Worm (Caenorhabditis elegans) whole organism, young adult: ENCODE results near the gene taf-11.1.

Experiments
- B0035.1 ChIP-seq: sonication (generic microtip); optimal IDR thresholded peaks from 2 replicates; lab custom pipeline; 2016; ENCODE audit warnings: missing genetic modification characterization, mild to moderate bottlenecking, missing compliant biosample characterization, missing genotype, missing genetic modification reagents
- F10E7.11 ChIP-seq: sonication (generic microtip); optimal IDR thresholded peaks from 2 replicates; lab custom pipeline; 2017; ENCODE audit warnings: mild to moderate bottlenecking, missing genetic modification characterization, moderate library complexity, missing compliant biosample characterization
- F22D6.2 ChIP-seq: sonication (generic microtip); optimal IDR thresholded peaks from 2 replicates; lab custom pipeline; 2016; ENCODE audit warnings: mild to moderate bottlenecking, missing genetic modification characterization, missing compliant biosample characterization
- F37B4.10 ChIP-seq: fragments of 200-800 bp; sonication (Bioruptor generic); IDR thresholded peaks from 2 replicates; pipeline ENCODE4 v1.3.6; 2022; ENCODE audit warnings: missing genetic modification characterization, missing compliant biosample characterization
- F57C9.4 ChIP-seq: sonication (generic microtip); optimal IDR thresholded peaks from 2 replicates; lab custom pipeline; 2017; ENCODE audit warnings: mild to moderate bottlenecking, missing genetic modification characterization, missing compliant biosample characterization
- K12H6.12 ChIP-seq: fragments of 200-800 bp; sonication (Bioruptor generic); optimal IDR thresholded peaks from 2 replicates; lab custom pipeline; 2018; ENCODE audit warnings: mild to moderate bottlenecking, missing genetic modification characterization, missing compliant biosample characterization
- Y53F4B.3 ChIP-seq: fragments of 200-800 bp; sonication (Bioruptor generic); IDR thresholded peaks from 2 replicates; pipeline ENCODE4 v1.3.6; 2022; ENCODE audit warnings: missing genetic modification reagents, missing genetic modification characterization, missing compliant biosample characterization
- Y53G8AR.9 ChIP-seq: fragments of 200-800 bp; sonication (Bioruptor generic); conservative IDR thresholded peaks from 2 replicates; pipeline ENCODE4 v1.3.6; 2022; ENCODE audit warnings: missing genetic modification reagents, missing genetic modification characterization, missing compliant biosample characterization
- Y67H2A.10 ChIP-seq: fragments of 200-800 bp; sonication (Bioruptor generic); conservative IDR thresholded peaks from 2 replicates; pipeline ENCODE4 v1.3.6; 2022; ENCODE audit warnings: missing genetic modification reagents, missing genetic modification characterization, missing compliant biosample characterization
- Y95B8A.8 ChIP-seq: fragments of 200-800 bp; sonication (Bioruptor generic); IDR thresholded peaks from 2 replicates; pipeline ENCODE4 v1.3.6; 2022; ENCODE audit warnings: missing genetic modification reagents, missing genetic modification characterization, missing compliant biosample characterization
- aptf-2 ChIP-seq: fragments of 200-800 bp; sonication (Bioruptor generic); conservative IDR thresholded peaks from 2 replicates; pipeline ENCODE4 v1.3.6; 2022; ENCODE audit warnings: missing genetic modification reagents, missing genetic modification characterization, missing compliant biosample characterization
- atf-7 ChIP-seq: sonication (generic microtip); optimal IDR thresholded peaks from 2 replicates; lab custom pipeline; 2017; ENCODE audit warnings: mild to moderate bottlenecking, missing genetic modification characterization, missing compliant biosample characterization
- attf-5 ChIP-seq: fragments of 200-800 bp; sonication (Bioruptor generic); optimal IDR thresholded peaks from 2 replicates; lab custom pipeline; 2018; ENCODE audit warnings: mild to moderate bottlenecking, missing genetic modification characterization, missing compliant biosample characterization
- attf-6 ChIP-seq: fragments of 200-800 bp; sonication (Bioruptor generic); IDR thresholded peaks from 2 replicates; pipeline ENCODE4 v1.3.6; 2022; ENCODE audit warnings: missing genetic modification reagents, missing genetic modification characterization, missing compliant biosample characterization
- cebp-1 ChIP-seq, 2 experiments: fragments of 200-800 bp in 1 of 2; sonication (Bioruptor generic) in 1 of 2; sonication (generic microtip) in 1 of 2; IDR thresholded peaks in 1 of 2; optimal IDR thresholded peaks in 1 of 2; 2 replicates each; pipeline versions ENCODE4 v1.3.6 to Lab custom; 2017 to 2022; ENCODE audit warnings: missing compliant biosample characterization in 2 of 2, missing genetic modification characterization in 2 of 2, mild to moderate bottlenecking in 1 of 2, missing genetic modification reagents in 1 of 2, moderate library complexity in 1 of 2
- ceh-40 ChIP-seq: fragments of 200-800 bp; sonication (Bioruptor generic); IDR thresholded peaks from 2 replicates; pipeline ENCODE4 v1.3.6; 2022; ENCODE audit warnings: missing genetic modification characterization, missing compliant biosample characterization
- ceh-91 ChIP-seq: fragments of 200-800 bp; sonication (Bioruptor generic); IDR thresholded peaks from 2 replicates; pipeline ENCODE4 v1.3.6; 2022; ENCODE audit warnings: missing genetic modification reagents, missing genetic modification characterization, missing compliant biosample characterization
- die-1 ChIP-seq: sonication (generic microtip); optimal IDR thresholded peaks from 2 replicates; lab custom pipeline; 2016; ENCODE audit warnings: missing genotype, mild to moderate bottlenecking, missing genetic modification characterization, missing compliant biosample characterization
- efl-1 ChIP-seq: fragments of 150-350 bp; optimal IDR thresholded peaks from 2 replicates; lab custom pipeline; 2014; ENCODE audit warnings: missing biosample characterization, missing genetic modification reagents, missing genetic modification characterization
- egrh-3 ChIP-seq: fragments of 200-800 bp; sonication (Bioruptor generic); IDR thresholded peaks from 2 replicates; pipeline ENCODE4 v1.3.6; 2022; ENCODE audit warnings: missing genetic modification reagents, missing genetic modification characterization, missing compliant biosample characterization
- ets-4 ChIP-seq: fragments of 200-800 bp; sonication (Bioruptor generic); optimal IDR thresholded peaks from 2 replicates; lab custom pipeline; 2018; ENCODE audit warnings: mild to moderate bottlenecking, missing genetic modification characterization, missing compliant biosample characterization
- hlh-26 ChIP-seq: fragments of 200-800 bp; sonication (Bioruptor generic); conservative IDR thresholded peaks from 2 replicates; pipeline ENCODE4 v1.3.6; 2022; ENCODE audit warnings: missing genetic modification reagents, missing genetic modification characterization, missing compliant biosample characterization
- hmg-1.2 ChIP-seq: fragments of 200-800 bp; sonication (Bioruptor generic); IDR thresholded peaks from 2 replicates; pipeline ENCODE4 v1.3.6; 2022; ENCODE audit warnings: missing genetic modification reagents, missing genetic modification characterization, missing compliant biosample characterization
- let-607 ChIP-seq, 2 experiments: fragments of 200-800 bp in 1 of 2; sonication (Bioruptor generic) in 1 of 2; sonication (generic microtip) in 1 of 2; optimal IDR thresholded peaks; 2 replicates each; lab custom pipeline; 2016 to 2018; ENCODE audit warnings: mild to moderate bottlenecking in 2 of 2, missing compliant biosample characterization in 2 of 2, missing genetic modification characterization in 2 of 2, moderate library complexity in 2 of 2, missing genotype in 1 of 2
- lin-35 ChIP-seq, 3 experiments: fragments of 150-350 bp in 2 of 3; sonication (generic microtip) in 1 of 3; optimal IDR thresholded peaks; 2 replicates each; lab custom pipeline; 2014 to 2018; ENCODE audit warnings: missing biosample characterization in 3 of 3, missing genetic modification characterization in 3 of 3, missing genetic modification reagents in 3 of 3
- lin-40 ChIP-seq: sonication (generic microtip); optimal IDR thresholded peaks from 2 replicates; lab custom pipeline; 2016; ENCODE audit warnings: missing genetic modification characterization, mild to moderate bottlenecking, missing compliant biosample characterization, missing genotype, missing genetic modification reagents
- lin-54 ChIP-seq: fragments of 200-800 bp; sonication (Bioruptor generic); optimal IDR thresholded peaks from 2 replicates; lab custom pipeline; 2018; ENCODE audit warnings: mild to moderate bottlenecking, missing genetic modification characterization, missing compliant biosample characterization
- lsy-27 ChIP-seq: sonication (generic microtip); optimal IDR thresholded peaks from 2 replicates; lab custom pipeline; 2017; ENCODE audit warnings: missing genetic modification characterization, mild to moderate bottlenecking, missing compliant biosample characterization, antibody characterized with exemption, missing genotype, borderline replicate concordance; ENCODE audit not compliant: insufficient read depth
- madf-3 ChIP-seq: fragments of 200-800 bp; sonication (Bioruptor generic); IDR thresholded peaks from 2 replicates; pipeline ENCODE4 v1.3.6; 2022; ENCODE audit warnings: missing genetic modification reagents, missing genetic modification characterization, missing compliant biosample characterization
- mel-28 ChIP-seq: sonication (generic microtip); optimal IDR thresholded peaks from 2 replicates; lab custom pipeline; 2016; ENCODE audit warnings: borderline replicate concordance, mild to moderate bottlenecking, missing genetic modification characterization, missing compliant biosample characterization
- mxl-1 ChIP-seq: sonication (generic microtip); optimal IDR thresholded peaks from 2 replicates; lab custom pipeline; 2016; ENCODE audit warnings: missing genetic modification characterization, missing compliant biosample characterization
- nfyb-1 ChIP-seq: fragments of 200-800 bp; sonication (Bioruptor generic); IDR thresholded peaks from 2 replicates; pipeline ENCODE4 v1.3.6; 2022; ENCODE audit warnings: missing genetic modification reagents, missing genetic modification characterization, missing compliant biosample characterization
- nhr-27 ChIP-seq: fragments of 200-800 bp; sonication (Bioruptor generic); optimal IDR thresholded peaks from 2 replicates; lab custom pipeline; 2018; ENCODE audit warnings: mild to moderate bottlenecking, missing genetic modification characterization, moderate library complexity, missing compliant biosample characterization
- pha-4 ChIP-seq: fragments of 150-350 bp; sonication (generic microtip); optimal IDR thresholded peaks from 2 replicates; lab custom pipeline; 2014; ENCODE audit warnings: missing biosample characterization, missing genetic modification reagents, missing genetic modification characterization
- rec-8 ChIP-seq, 2 experiments: sonication (generic microtip); optimal IDR thresholded peaks; 2 replicates each; lab custom pipeline; 2016; ENCODE audit warnings: mild to moderate bottlenecking in 2 of 2, missing genetic modification characterization in 2 of 2, missing genetic modification reagents in 2 of 2, missing genotype in 2 of 2, missing biosample characterization in 1 of 2, missing compliant biosample characterization in 1 of 2, moderate library complexity in 1 of 2
- sdz-38 ChIP-seq: sonication (generic microtip); optimal IDR thresholded peaks from 2 replicates; lab custom pipeline; 2016; ENCODE audit warnings: missing genotype, missing genetic modification characterization, missing compliant biosample characterization
- sea-2 ChIP-seq: fragments of 200-800 bp; sonication (Bioruptor generic); IDR thresholded peaks from 2 replicates; pipeline ENCODE4 v1.3.6; 2022; ENCODE audit warnings: missing genetic modification characterization, missing compliant biosample characterization
- snpc-1.1 ChIP-seq: sonication (generic microtip); optimal IDR thresholded peaks from 2 replicates; lab custom pipeline; 2017; ENCODE audit warnings: missing genetic modification characterization, mild to moderate bottlenecking, missing compliant biosample characterization, antibody characterized with exemption, moderate library complexity, missing genotype, missing genetic modification reagents; ENCODE audit not compliant: insufficient read depth
- snpc-3.4 ChIP-seq: sonication (generic microtip); optimal IDR thresholded peaks from 2 replicates; lab custom pipeline; 2017; ENCODE audit warnings: missing genetic modification characterization, mild to moderate bottlenecking, missing compliant biosample characterization, antibody characterized with exemption, moderate library complexity, missing genotype, missing genetic modification reagents
- unc-62 ChIP-seq: fragments of 150-350 bp; optimal IDR thresholded peaks from 2 replicates; lab custom pipeline; 2014; ENCODE audit warnings: missing biosample characterization, missing genetic modification reagents, missing genetic modification characterization
- xnd-1 ChIP-seq: sonication (generic microtip); optimal IDR thresholded peaks from 2 replicates; lab custom pipeline; 2016; ENCODE audit warnings: missing genotype, missing genetic modification reagents, missing genetic modification characterization, missing compliant biosample characterization
- zfh-2 ChIP-seq: fragments of 200-800 bp; sonication (Bioruptor generic); conservative IDR thresholded peaks from 2 replicates; pipeline ENCODE4 v1.3.6; 2022; ENCODE audit warnings: missing genetic modification reagents, missing genetic modification characterization, missing compliant biosample characterization
- ztf-18 ChIP-seq: sonication (generic microtip); optimal IDR thresholded peaks from 2 replicates; lab custom pipeline; 2016; ENCODE audit warnings: missing genotype, mild to moderate bottlenecking, missing genetic modification characterization, missing compliant biosample characterization
- ztf-6 ChIP-seq: fragments of 200-800 bp; sonication (Bioruptor generic); IDR thresholded peaks from 2 replicates; pipeline ENCODE4 v1.3.6; 2022; ENCODE audit warnings: missing genetic modification reagents, missing genetic modification characterization, missing compliant biosample characterization

Gene taf-11.1

ce11 chrX:4209131-4209530, 45.8 kb upstream of the taf-11.1 start (continued):
- peak; percentile 98 for TF ChIP-seq K12H6.12 (tag; lab: Kevin White, UChicago)
- peak; percentile 98 for TF ChIP-seq nfyb-1 (GFP tag; lab: Robert Waterston, UW)
- peak; percentile 34 for TF ChIP-seq lsy-27 (tag; lab: Kevin White, UChicago)
- TF ChIP-seq zfh-2 (GFP tag; lab: Robert Waterston, UW) = peak; percentile 95
- TF ChIP-seq rec-8 (tag; optimal IDR thresholded peaks at IDR 0.05; lab: Kevin White, UChicago) = peak; percentile 10 to 26
- 0 out of 2 replicates have a peak, but pooled peaks have one; percentile 34 for TF ChIP-seq Y67H2A.10 (GFP tag; lab: Robert Waterston, UW)
- peak; percentile 12 for TF ChIP-seq snpc-3.4 (tag; lab: Kevin White, UChicago)
- peak; percentile 80 for TF ChIP-seq die-1
- peak; percentile 78 for TF ChIP-seq pha-4 (tag; lab: Kevin White, UChicago)
- TF ChIP-seq Y53F4B.3 (GFP tag; lab: Robert Waterston, UW) = no peak
- TF ChIP-seq F37B4.10 (GFP tag; lab: Robert Waterston, UW) = peak; percentile 97
- TF ChIP-seq sea-2 (GFP tag; lab: Robert Waterston, UW) = 0 out of 2 replicates have a peak, but pooled peaks have one; percentile 35
- TF ChIP-seq hlh-26 (GFP tag; lab: Robert Waterston, UW) = no peak
- TF ChIP-seq lin-35 (GFP tag; optimal IDR thresholded peaks at IDR 0.05; lab: Kevin White, UChicago) = peak in 2 of 3 experiments; percentile 80 to 99
- TF ChIP-seq nhr-27 (tag; lab: Kevin White, UChicago) = peak; percentile 89
- 0 out of 2 replicates have a peak, but pooled peaks have one; percentile 57 for TF ChIP-seq aptf-2 (GFP tag; lab: Robert Waterston, UW)
- peak; percentile 97 for TF ChIP-seq F10E7.11 (tag; lab: Kevin White, UChicago)
- TF ChIP-seq egrh-3 (GFP tag; lab: Robert Waterston, UW) = no peak
- TF ChIP-seq atf-7 (tag; lab: Kevin White, UChicago) = peak; percentile 98
- peak; percentile 96 for TF ChIP-seq F22D6.2 (tag; lab: Kevin White, UChicago)
- no peak for TF ChIP-seq mel-28 (tag; lab: Kevin White, UChicago)
- peak; percentile 68 for TF ChIP-seq F57C9.4 (tag; lab: Kevin White, UChicago)
- no peak for TF ChIP-seq attf-6 (GFP tag; lab: Robert Waterston, UW)
- peak; percentile 95 for TF ChIP-seq B0035.1 (tag; lab: Kevin White, UChicago)
- TF ChIP-seq lin-54 = peak; percentile 91
- TF ChIP-seq efl-1 (GFP tag; lab: Kevin White, UChicago) = no peak
- TF ChIP-seq xnd-1 (tag; lab: Kevin White, UChicago) = no peak
- peak; percentile 22; the same call in 1 of the 2 replicates for TF ChIP-seq ceh-91 (GFP tag; lab: Robert Waterston, UW)
- TF ChIP-seq madf-3 (GFP tag; lab: Robert Waterston, UW) = peak; percentile 90
- TF ChIP-seq attf-5 (GFP tag; lab: Kevin White, UChicago) = peak; percentile 54
- TF ChIP-seq hmg-1.2 (GFP tag; lab: Robert Waterston, UW) = peak; percentile 90
- peak; percentile 59; the same call in 1 of the 2 replicates for TF ChIP-seq Y95B8A.8 (GFP tag; lab: Robert Waterston, UW)
- peak; percentile 81 for TF ChIP-seq cebp-1 (GFP tag; IDR thresholded peaks at IDR 0.05; lab: Robert Waterston, UW)
- TF ChIP-seq cebp-1 (tag; optimal IDR thresholded peaks at IDR 0.05; lab: Kevin White, UChicago) = peak; percentile 98

ce11 chrX:4214643-4215042, 40.3 kb upstream of the taf-11.1 start:
- TF ChIP-seq xnd-1 (tag; lab: Kevin White, UChicago) = no peak
- peak; percentile 72 for TF ChIP-seq zfh-2 (GFP tag; lab: Robert Waterston, UW)
- TF ChIP-seq snpc-1.1 = no peak
- TF ChIP-seq sdz-38 (tag; lab: Kevin White, UChicago) = no peak
- TF ChIP-seq lin-40 = no peak
- no peak for TF ChIP-seq unc-62 (GFP tag; lab: Kevin White, UChicago)
- TF ChIP-seq ztf-6 (GFP tag; lab: Robert Waterston, UW) = no peak
- TF ChIP-seq cebp-1 (GFP tag; IDR thresholded peaks at IDR 0.05; lab: Robert Waterston, UW) = peak; percentile 85
- TF ChIP-seq cebp-1 (tag; optimal IDR thresholded peaks at IDR 0.05; lab: Kevin White, UChicago) = peak; percentile 97
- TF ChIP-seq ztf-18 (tag; lab: Kevin White, UChicago) = no peak
- no peak for TF ChIP-seq sea-2 (GFP tag; lab: Robert Waterston, UW)
- no peak for TF ChIP-seq attf-6 (GFP tag; lab: Robert Waterston, UW)
- TF ChIP-seq mxl-1 = no peak
- no peak for TF ChIP-seq ets-4 (GFP tag; lab: Kevin White, UChicago)
- no peak for TF ChIP-seq Y53G8AR.9 (GFP tag; lab: Robert Waterston, UW)
- peak; percentile 48; the same call in 1 of the 2 replicates for TF ChIP-seq hmg-1.2 (GFP tag; lab: Robert Waterston, UW)
- no peak for TF ChIP-seq K12H6.12 (tag; lab: Kevin White, UChicago)
- no peak for TF ChIP-seq B0035.1 (tag; lab: Kevin White, UChicago)
- TF ChIP-seq nfyb-1 (GFP tag; lab: Robert Waterston, UW) = no peak
- no peak for TF ChIP-seq ceh-40 (GFP tag; lab: Robert Waterston, UW)
- TF ChIP-seq let-607 (tag; optimal IDR thresholded peaks at IDR 0.05; lab: Kevin White, UChicago) = no peak
